Fruit fly (Drosophila melanogaster) whole organism, embryonic: ENCODE measurements around the gene CG2444.

ENCODE experiments used
- Abd-B ChIP-seq: fragments of 200-800 bp; sonication (Bioruptor generic); optimal IDR thresholded peaks from 2 replicates; lab custom pipeline; 2018; ENCODE audit warnings: missing biosample characterization, mild to moderate bottlenecking, missing genetic modification characterization, moderate library complexity
- CG10267 ChIP-seq: fragments of 200-800 bp; sonication (Bioruptor generic); optimal IDR thresholded peaks from 2 replicates; lab custom pipeline; 2018; ENCODE audit warnings: missing biosample characterization, mild to moderate bottlenecking, missing genetic modification characterization, moderate library complexity
- CG11247 ChIP-seq: fragments of 200-800 bp; sonication (Bioruptor generic); IDR thresholded peaks from 2 replicates; pipeline ENCODE4 v1.3.6; 2022; ENCODE audit warnings: missing biosample characterization, missing genetic modification characterization
- CG11398 ChIP-seq: fragments of 200-800 bp; sonication (Bioruptor generic); optimal IDR thresholded peaks from 2 replicates; lab custom pipeline; 2016; ENCODE audit warnings: missing biosample characterization, missing genetic modification characterization
- CG12071 ChIP-seq: fragments of 200-800 bp; sonication (Bioruptor generic); optimal IDR thresholded peaks from 3 replicates; lab custom pipeline; 2018; ENCODE audit warnings: missing biosample characterization, mild to moderate bottlenecking, missing genetic modification characterization
- CG14965 ChIP-seq: fragments of 200-800 bp; sonication (Bioruptor generic); optimal IDR thresholded peaks from 2 replicates; lab custom pipeline; 2016; ENCODE audit warnings: missing biosample characterization, missing genetic modification characterization, borderline replicate concordance
- CG1529 ChIP-seq: fragments of 200-800 bp; sonication (Bioruptor generic); optimal IDR thresholded peaks from 3 replicates; lab custom pipeline; 2018; ENCODE audit warnings: missing biosample characterization, missing genetic modification characterization
- CG18599 ChIP-seq: fragments of 200-800 bp; sonication (Bioruptor generic); optimal IDR thresholded peaks from 3 replicates; lab custom pipeline; 2017; ENCODE audit warnings: missing biosample characterization, missing genetic modification characterization, mild to moderate bottlenecking, moderate library complexity, missing genetic modification reagents
- CG31224 ChIP-seq: fragments of 200-800 bp; sonication (Bioruptor generic); IDR thresholded peaks from 2 replicates; pipeline ENCODE4 v1.3.6; 2022; ENCODE audit warnings: missing biosample characterization, missing genetic modification characterization
- CG3163 ChIP-seq: fragments of 200-800 bp; sonication (Bioruptor generic); optimal IDR thresholded peaks from 3 replicates; lab custom pipeline; 2016; ENCODE audit warnings: missing biosample characterization, missing genetic modification characterization
- CG4282 ChIP-seq: fragments of 200-800 bp; sonication (Bioruptor generic); optimal IDR thresholded peaks from 2 replicates; lab custom pipeline; 2016; ENCODE audit warnings: missing biosample characterization, missing genetic modification characterization
- CG4730 ChIP-seq: fragments of 200-800 bp; sonication (Bioruptor generic); IDR thresholded peaks from 2 replicates; pipeline ENCODE4 v1.3.6; 2022; ENCODE audit warnings: missing biosample characterization, missing genetic modification characterization
- CG6689 ChIP-seq: fragments of 200-800 bp; sonication (Bioruptor generic); IDR thresholded peaks from 2 replicates; pipeline ENCODE4 v1.3.6; 2022; ENCODE audit warnings: missing biosample characterization, missing genetic modification characterization
- CG7357 ChIP-seq: fragments of 200-800 bp; sonication (Bioruptor generic); IDR thresholded peaks from 3 replicates; pipeline ENCODE4 v1.3.6; 2022; ENCODE audit warnings: missing biosample characterization, missing genetic modification characterization
- CG7372 ChIP-seq: fragments of 200-800 bp; sonication (Bioruptor generic); IDR thresholded peaks from 2 replicates; pipeline ENCODE4 v1.3.6; 2022; ENCODE audit warnings: missing biosample characterization, missing genetic modification characterization
- CG7745 ChIP-seq: fragments of 200-800 bp; sonication (Bioruptor generic); optimal IDR thresholded peaks from 2 replicates; lab custom pipeline; 2018; ENCODE audit warnings: missing biosample characterization, mild to moderate bottlenecking, missing genetic modification characterization, moderate library complexity
- CG7987 ChIP-seq: fragments of 200-800 bp; sonication (Bioruptor generic); optimal IDR thresholded peaks from 2 replicates; lab custom pipeline; 2018; ENCODE audit warnings: missing biosample characterization, mild to moderate bottlenecking, missing genetic modification characterization, moderate library complexity
- CG8290 ChIP-seq, 3 experiments: fragments of 200-800 bp; sonication (Bioruptor generic); optimal IDR thresholded peaks; 2 replicates each; lab custom pipeline; 2016 to 2019; ENCODE audit warnings: missing biosample characterization in 3 of 3, missing genetic modification characterization in 3 of 3, mild to moderate bottlenecking in 2 of 3, moderate library complexity in 1 of 3
- CG9437 ChIP-seq: fragments of 200-800 bp; sonication (Bioruptor generic); optimal IDR thresholded peaks from 2 replicates; lab custom pipeline; 2018; ENCODE audit warnings: missing biosample characterization, mild to moderate bottlenecking, missing genetic modification characterization
- CkIIα-i1 ChIP-seq: fragments of 200-800 bp; sonication (Bioruptor generic); IDR thresholded peaks from 2 replicates; pipeline ENCODE4 v1.3.6; 2022; ENCODE audit warnings: missing biosample characterization, missing genetic modification characterization
- D19B ChIP-seq: fragments of 200-800 bp; sonication (Bioruptor generic); optimal IDR thresholded peaks from 2 replicates; lab custom pipeline; 2017; ENCODE audit warnings: missing biosample characterization, mild to moderate bottlenecking, missing genetic modification characterization
- Dek ChIP-seq: fragments of 200-800 bp; sonication (Bioruptor generic); optimal IDR thresholded peaks from 3 replicates; lab custom pipeline; 2019; ENCODE audit warnings: missing biosample characterization, mild to moderate bottlenecking, missing genetic modification characterization, moderate library complexity
- Dp ChIP-seq: fragments of 200-800 bp; sonication (Bioruptor generic); optimal IDR thresholded peaks from 2 replicates; lab custom pipeline; 2018; ENCODE audit warnings: missing biosample characterization, mild to moderate bottlenecking, missing genetic modification characterization, moderate library complexity
- GATAe ChIP-seq: fragments of 200-800 bp; sonication (Bioruptor generic); conservative IDR thresholded peaks from 2 replicates; pipeline ENCODE4 v1.3.6; 2022; ENCODE audit warnings: missing biosample characterization, missing genetic modification characterization
- H15 ChIP-seq: fragments of 200-800 bp; sonication (Bioruptor generic); IDR thresholded peaks from 3 replicates; pipeline ENCODE4 v1.3.6; 2022; ENCODE audit warnings: missing biosample characterization, missing genetic modification characterization
- Max ChIP-seq: fragments of 200-800 bp; sonication (Bioruptor generic); optimal IDR thresholded peaks from 2 replicates; lab custom pipeline; 2016; ENCODE audit warnings: missing biosample characterization, mild to moderate bottlenecking, missing genetic modification characterization
- Mes4 ChIP-seq: fragments of 200-800 bp; sonication (Bioruptor generic); optimal IDR thresholded peaks from 2 replicates; lab custom pipeline; 2016; ENCODE audit warnings: missing biosample characterization, missing genetic modification characterization
- Neu2 ChIP-seq: fragments of 200-800 bp; sonication (Bioruptor generic); optimal IDR thresholded peaks from 3 replicates; lab custom pipeline; 2016; ENCODE audit warnings: missing biosample characterization, missing genetic modification characterization, borderline replicate concordance
- Nf-YA ChIP-seq: fragments of 200-800 bp; sonication (Bioruptor generic); IDR thresholded peaks from 2 replicates; pipeline ENCODE4 v1.3.6; 2022; ENCODE audit warnings: missing biosample characterization, missing genetic modification characterization
- Oaz ChIP-seq: fragments of 200-800 bp; sonication (Bioruptor generic); IDR thresholded peaks from 2 replicates; pipeline ENCODE4 v1.3.6; 2022; ENCODE audit warnings: missing biosample characterization, missing genetic modification characterization
- Poxn ChIP-seq: fragments of 200-800 bp; sonication (Bioruptor generic); IDR thresholded peaks from 2 replicates; pipeline ENCODE4 v1.3.6; 2022; ENCODE audit warnings: missing biosample characterization, missing genetic modification characterization
- caup ChIP-seq: fragments of 200-800 bp; sonication (Bioruptor generic); optimal IDR thresholded peaks from 3 replicates; lab custom pipeline; 2017; ENCODE audit warnings: missing biosample characterization, mild to moderate bottlenecking, missing genetic modification characterization, moderate library complexity; ENCODE audit not compliant: severe bottlenecking
- chif ChIP-seq, 2 experiments: fragments of 200-800 bp; sonication (Bioruptor generic); optimal IDR thresholded peaks; 3 replicates each; lab custom pipeline; 2016; ENCODE audit warnings: missing biosample characterization in 2 of 2, missing genetic modification characterization in 2 of 2
- ems ChIP-seq: fragments of 200-800 bp; sonication (Bioruptor generic); optimal IDR thresholded peaks from 3 replicates; lab custom pipeline; 2016; ENCODE audit warnings: missing biosample characterization, missing genetic modification characterization
- fd96Cb ChIP-seq: fragments of 200-800 bp; sonication (Bioruptor generic); optimal IDR thresholded peaks from 2 replicates; lab custom pipeline; 2018; ENCODE audit warnings: missing biosample characterization, mild to moderate bottlenecking, missing genetic modification characterization, moderate library complexity
- gem ChIP-seq: fragments of 200-800 bp; sonication (Bioruptor generic); optimal IDR thresholded peaks from 2 replicates; lab custom pipeline; 2019; ENCODE audit warnings: missing biosample characterization, mild to moderate bottlenecking, missing genetic modification characterization, moderate library complexity
- hbn ChIP-seq: fragments of 200-800 bp; sonication (Bioruptor generic); IDR thresholded peaks from 2 replicates; pipeline ENCODE4 v1.3.6; 2022; ENCODE audit warnings: missing biosample characterization, missing genetic modification characterization; ENCODE audit not compliant: partially characterized antibody
- hth ChIP-seq: fragments of >200 bp; optimal IDR thresholded peaks from 2 replicates; lab custom pipeline; 2017; ENCODE audit warnings: inconsistent platforms
- lov ChIP-seq, 2 experiments: fragments of 200-800 bp in 1 of 2; fragments of >200 bp in 1 of 2; sonication (Bioruptor generic) in 1 of 2; IDR thresholded peaks in 1 of 2; optimal IDR thresholded peaks in 1 of 2; 2 replicates in 1 of 2; 3 replicates in 1 of 2; pipeline versions ENCODE4 v1.3.6 to Lab custom; 2017 to 2022; ENCODE audit warnings: missing biosample characterization in 1 of 2, missing genetic modification characterization in 1 of 2
- luna ChIP-seq: fragments of 200-800 bp; sonication (Bioruptor generic); optimal IDR thresholded peaks from 2 replicates; lab custom pipeline; 2016; ENCODE audit warnings: missing biosample characterization, missing genetic modification characterization
- org-1 ChIP-seq: fragments of 200-800 bp; sonication (Bioruptor generic); optimal IDR thresholded peaks from 2 replicates; lab custom pipeline; 2017; ENCODE audit warnings: missing biosample characterization, missing genetic modification characterization
- otp ChIP-seq: fragments of 200-800 bp; sonication (Bioruptor generic); IDR thresholded peaks from 3 replicates; pipeline ENCODE4, ENCODE4 v1.3.6; 2022; ENCODE audit warnings: missing biosample characterization, missing genetic modification characterization
- ranshi ChIP-seq: fragments of 200-800 bp; sonication (Bioruptor generic); IDR thresholded peaks from 2 replicates; pipeline ENCODE4 v1.3.6; 2022; ENCODE audit warnings: missing biosample characterization, missing genetic modification characterization
- run ChIP-seq: fragments of 200-800 bp; sonication (Bioruptor generic); optimal IDR thresholded peaks from 3 replicates; lab custom pipeline; 2018; ENCODE audit warnings: missing biosample characterization, mild to moderate bottlenecking, missing genetic modification characterization
- sd ChIP-seq: fragments of 200-800 bp; sonication (Bioruptor generic); optimal IDR thresholded peaks from 3 replicates; lab custom pipeline; 2018; ENCODE audit warnings: missing biosample characterization, mild to moderate bottlenecking, missing genetic modification characterization, moderate library complexity
- slp2 ChIP-seq: fragments of 200-800 bp; sonication (Bioruptor generic); optimal IDR thresholded peaks from 2 replicates; lab custom pipeline; 2016; ENCODE audit warnings: missing biosample characterization, missing genetic modification characterization
- sr ChIP-seq: fragments of 200-800 bp; sonication (Bioruptor generic); IDR thresholded peaks from 3 replicates; pipeline ENCODE4 v1.3.6; 2022; ENCODE audit warnings: missing biosample characterization, missing genetic modification characterization
- ssp ChIP-seq: fragments of 200-800 bp; sonication (Bioruptor generic); IDR thresholded peaks from 2 replicates; pipeline ENCODE4 v1.3.6; 2022; ENCODE audit warnings: missing biosample characterization, missing genetic modification characterization
- tgo ChIP-seq: fragments of 200-800 bp; sonication (Bioruptor generic); IDR thresholded peaks from 3 replicates; pipeline ENCODE4 v1.3.6; 2022; ENCODE audit warnings: missing biosample characterization, missing genetic modification characterization
- trem ChIP-seq: fragments of 200-800 bp; optimal IDR thresholded peaks from 3 replicates; lab custom pipeline; 2019; ENCODE audit warnings: missing biosample characterization, mild to moderate bottlenecking, missing genetic modification characterization, moderate library complexity
- wdn ChIP-seq: fragments of 200-800 bp; sonication (Bioruptor generic); IDR thresholded peaks from 2 replicates; pipeline ENCODE4 v1.3.6; 2022; ENCODE audit warnings: missing biosample characterization, missing genetic modification characterization
- yki ChIP-seq: fragments of >200 bp; optimal IDR thresholded peaks from 3 replicates; lab custom pipeline; 2018

Gene CG2444

dm6 chrX:11684462-11684861 lies 20.6 kb downstream of the CG2444 start (continued):
- TF ChIP-seq chif (GFP tag; optimal IDR thresholded peaks at IDR 0.05; lab: Kevin White, UChicago) = no peak
- TF ChIP-seq CG12071 (GFP tag; lab: Kevin White, UChicago) = no peak
- no peak for TF ChIP-seq Max
- no peak for TF ChIP-seq Poxn (GFP tag; lab: Robert Waterston, UW)
- no peak for TF ChIP-seq yki (lab: Kevin White, UChicago)
- no peak for TF ChIP-seq otp (GFP tag; lab: Robert Waterston, UW)
- no peak for TF ChIP-seq slp2 (GFP tag; lab: Kevin White, UChicago)
- no peak for TF ChIP-seq hbn (GFP tag; lab: Robert Waterston, UW)
- TF ChIP-seq run (tag; lab: Kevin White, UChicago) = no peak
- TF ChIP-seq Abd-B (GFP tag; lab: Kevin White, UChicago) = no peak
- TF ChIP-seq CG9437 = no peak
- no peak for TF ChIP-seq fd96Cb (tag; lab: Kevin White, UChicago)
- peak; percentile 11 for TF ChIP-seq CG18599 (GFP tag; lab: Kevin White, UChicago)
- no peak for TF ChIP-seq hth (lab: Kevin White, UChicago)
- no peak for TF ChIP-seq CG4282 (GFP tag; lab: Kevin White, UChicago)
- no peak for TF ChIP-seq CG7745 (tag; lab: Kevin White, UChicago)
- TF ChIP-seq Neu2 (GFP tag; lab: Kevin White, UChicago) = no peak
- no peak for TF ChIP-seq Dek (tag; lab: Kevin White, UChicago)
- TF ChIP-seq CkIIα-i1 (GFP tag; lab: Robert Waterston, UW) = no peak
- TF ChIP-seq gem (tag; lab: Kevin White, UChicago) = peak; percentile 10
- TF ChIP-seq CG7372 (GFP tag; lab: Robert Waterston, UW) = no peak
- no peak for TF ChIP-seq sr (GFP tag; lab: Robert Waterston, UW)
- no peak for TF ChIP-seq CG11247
- no peak for TF ChIP-seq CG1529 (GFP tag; lab: Kevin White, UChicago)
- TF ChIP-seq GATAe = no peak
- TF ChIP-seq D19B = no peak
- TF ChIP-seq CG6689 (GFP tag; lab: Robert Waterston, UW) = no peak
- TF ChIP-seq CG7357 = no peak
- TF ChIP-seq org-1 = no peak
- no peak for TF ChIP-seq CG3163
- TF ChIP-seq tgo (GFP tag; lab: Robert Waterston, UW) = no peak
- TF ChIP-seq Dp (GFP tag; lab: Kevin White, UChicago) = no peak
- no peak for TF ChIP-seq ranshi
- no peak for TF ChIP-seq CG11398
- TF ChIP-seq CG31224 (GFP tag; lab: Robert Waterston, UW) = no peak
- no peak for TF ChIP-seq caup (GFP tag; lab: Kevin White, UChicago)
- TF ChIP-seq Oaz (GFP tag; lab: Robert Waterston, UW) = no peak
- no peak for TF ChIP-seq luna (GFP tag; lab: Kevin White, UChicago)
- TF ChIP-seq ems (GFP tag; lab: Kevin White, UChicago) = no peak
- no peak for TF ChIP-seq Mes4 (GFP tag; lab: Kevin White, UChicago)
- TF ChIP-seq wdn (GFP tag; lab: Robert Waterston, UW) = no peak
- TF ChIP-seq CG10267 (tag; lab: Kevin White, UChicago) = no peak
- TF ChIP-seq Nf-YA = no peak
- no peak for TF ChIP-seq ssp (GFP tag; lab: Robert Waterston, UW)
- TF ChIP-seq H15 (GFP tag; lab: Robert Waterston, UW) = no peak
- TF ChIP-seq CG14965 (GFP tag; lab: Kevin White, UChicago) = no peak
- TF ChIP-seq lov (optimal IDR thresholded peaks at IDR 0.05; lab: Kevin White, UChicago) = no peak
- TF ChIP-seq lov (GFP tag; IDR thresholded peaks at IDR 0.05; lab: Robert Waterston, UW) = no peak
- no peak for TF ChIP-seq sd (tag; lab: Kevin White, UChicago)
- TF ChIP-seq CG4730 = no peak
- no peak for TF ChIP-seq trem (tag; lab: Kevin White, UChicago)
- TF ChIP-seq CG8290 (GFP tag; optimal IDR thresholded peaks at IDR 0.05; lab: Kevin White, UChicago) = no peak
- peak in 1 of 2 experiments; percentile 42 for TF ChIP-seq CG8290 (tag; optimal IDR thresholded peaks at IDR 0.05; lab: Kevin White, UChicago)
- TF ChIP-seq CG7987 = peak; percentile 21
